Worm (Caenorhabditis elegans): Measurements from ENCODE around the gene clc-17.

- TF ChIP-seq W03F9.2 (tag; optimal IDR thresholded peaks at IDR 0.05) (no peak), dao-5 (tag; optimal IDR thresholded peaks at IDR 0.05) (no peak)
These were observed 39.9 kb upstream of the clc-17 start for ce11 chrX:11067256-11067655.

Measured in whole organism, L4/young adult.